Worm (Caenorhabditis elegans) whole organism, L3 larva: ENCODE results near the gene cyp-33C1.

Experiments
- R02D3.7 ChIP-seq: fragments of 150-350 bp; optimal IDR thresholded peaks from 2 replicates; lab custom pipeline; 2014; ENCODE audit warnings: missing biosample characterization, missing genetic modification characterization
- aly-2 ChIP-seq: fragments of 150-350 bp; optimal IDR thresholded peaks from 2 replicates; lab custom pipeline; 2014; ENCODE audit warnings: missing biosample characterization, missing genetic modification characterization
- ceh-16 ChIP-seq: sonication (generic microtip); optimal IDR thresholded peaks from 2 replicates; lab custom pipeline; 2017; ENCODE audit warnings: missing biosample characterization, missing genetic modification characterization
- ceh-28 ChIP-seq: fragments of 150-350 bp; optimal IDR thresholded peaks from 2 replicates; lab custom pipeline; 2014; ENCODE audit warnings: missing biosample characterization, missing genetic modification reagents, missing genetic modification characterization
- ceh-82 ChIP-seq: fragments of 150-350 bp; optimal IDR thresholded peaks from 2 replicates; lab custom pipeline; 2014; ENCODE audit warnings: missing biosample characterization, missing genetic modification characterization
- ceh-9 ChIP-seq: sonication (generic microtip); optimal IDR thresholded peaks from 2 replicates; lab custom pipeline; 2018; ENCODE audit warnings: missing biosample characterization, missing genetic modification characterization
- daf-12 ChIP-seq: fragments of 150-350 bp; optimal IDR thresholded peaks from 2 replicates; lab custom pipeline; 2014; ENCODE audit warnings: missing biosample characterization, missing genetic modification reagents, missing genetic modification characterization
- egl-27 ChIP-seq: sonication (generic microtip); optimal IDR thresholded peaks from 4 replicates; lab custom pipeline; 2017; ENCODE audit warnings: missing biosample characterization, missing genetic modification reagents, missing genetic modification characterization
- elt-1 ChIP-seq: fragments of 150-350 bp; optimal IDR thresholded peaks from 2 replicates; lab custom pipeline; 2014; ENCODE audit warnings: missing biosample characterization, missing genetic modification characterization
- elt-3 ChIP-seq, 3 experiments: fragments of 150-350 bp in 1 of 3; sonication (generic microtip) in 2 of 3; optimal IDR thresholded peaks; 2 replicates in 2 of 3; 4 replicates in 1 of 3; lab custom pipeline; 2014 to 2017; ENCODE audit warnings: missing biosample characterization in 3 of 3, missing genetic modification characterization in 3 of 3
- fkh-10 ChIP-seq: sonication (generic microtip); optimal IDR thresholded peaks from 2 replicates; lab custom pipeline; 2017; ENCODE audit warnings: missing biosample characterization, missing genetic modification reagents, missing genetic modification characterization
- fkh-2 ChIP-seq: fragments of 150-350 bp; optimal IDR thresholded peaks from 2 replicates; lab custom pipeline; 2014; ENCODE audit warnings: missing biosample characterization, missing genetic modification reagents, missing genetic modification characterization
- fos-1 ChIP-seq: fragments of 150-350 bp; optimal IDR thresholded peaks from 2 replicates; lab custom pipeline; 2014; ENCODE audit warnings: missing biosample characterization, missing genetic modification characterization
- hmg-11 ChIP-seq: sonication (generic microtip); optimal IDR thresholded peaks from 2 replicates; lab custom pipeline; 2016; ENCODE audit warnings: missing genetic modification characterization, missing compliant biosample characterization
- jun-1 ChIP-seq: fragments of 150-350 bp; optimal IDR thresholded peaks from 2 replicates; lab custom pipeline; 2014; ENCODE audit warnings: missing biosample characterization, missing genetic modification reagents, missing genetic modification characterization
- mdl-1 ChIP-seq: fragments of 150-350 bp; optimal IDR thresholded peaks from 2 replicates; lab custom pipeline; 2014; ENCODE audit warnings: missing biosample characterization, missing genetic modification characterization
- mml-1 ChIP-seq: fragments of 150-350 bp; sonication (generic microtip); optimal IDR thresholded peaks from 3 replicates; lab custom pipeline; 2014; ENCODE audit warnings: missing biosample characterization, missing genetic modification characterization
- nfya-1 ChIP-seq: sonication (generic microtip); optimal IDR thresholded peaks from 2 replicates; lab custom pipeline; 2017; ENCODE audit warnings: missing genetic modification characterization, mild to moderate bottlenecking, missing compliant biosample characterization, antibody characterized with exemption, moderate library complexity; ENCODE audit not compliant: insufficient read depth
- nhr-11 ChIP-seq: fragments of 150-350 bp; optimal IDR thresholded peaks from 2 replicates; lab custom pipeline; 2014; ENCODE audit warnings: missing biosample characterization, missing genetic modification characterization
- nhr-12 ChIP-seq: fragments of 150-350 bp; optimal IDR thresholded peaks from 2 replicates; lab custom pipeline; 2014; ENCODE audit warnings: missing biosample characterization, missing genetic modification characterization
- nhr-23 ChIP-seq: fragments of 150-350 bp; optimal IDR thresholded peaks from 2 replicates; lab custom pipeline; 2014; ENCODE audit warnings: missing biosample characterization, missing genetic modification reagents, missing genetic modification characterization
- nhr-237 ChIP-seq: fragments of 150-350 bp; optimal IDR thresholded peaks from 2 replicates; lab custom pipeline; 2014; ENCODE audit warnings: missing biosample characterization, missing genetic modification characterization
- nhr-25 ChIP-seq: sonication (generic microtip); optimal IDR thresholded peaks from 2 replicates; lab custom pipeline; 2017; ENCODE audit warnings: missing biosample characterization, missing genetic modification characterization
- nhr-28 ChIP-seq: fragments of 150-350 bp; optimal IDR thresholded peaks from 2 replicates; lab custom pipeline; 2014; ENCODE audit warnings: missing biosample characterization, missing genetic modification characterization
- nhr-43 ChIP-seq: sonication (generic microtip); optimal IDR thresholded peaks from 2 replicates; lab custom pipeline; 2016; ENCODE audit warnings: mild to moderate bottlenecking, missing genetic modification characterization, missing compliant biosample characterization; ENCODE audit not compliant: poor library complexity, severe bottlenecking
- nhr-76 ChIP-seq: fragments of 150-350 bp; sonication (generic microtip); optimal IDR thresholded peaks from 5 replicates; lab custom pipeline; 2014; ENCODE audit warnings: missing biosample characterization, missing genetic modification characterization
- nhr-77 ChIP-seq: fragments of 150-350 bp; optimal IDR thresholded peaks from 2 replicates; lab custom pipeline; 2014; ENCODE audit warnings: missing biosample characterization, missing genetic modification characterization
- pha-4 ChIP-seq: fragments of 150-350 bp; optimal IDR thresholded peaks from 2 replicates; lab custom pipeline; 2014; ENCODE audit warnings: missing biosample characterization, missing genetic modification reagents, missing genetic modification characterization
- pqm-1 ChIP-seq: fragments of 150-350 bp; optimal IDR thresholded peaks from 2 replicates; lab custom pipeline; 2017; ENCODE audit warnings: missing biosample characterization, missing genetic modification characterization, inconsistent platforms
- sea-2 ChIP-seq: fragments of 150-350 bp; sonication (generic microtip); optimal IDR thresholded peaks from 4 replicates; lab custom pipeline; 2014; ENCODE audit warnings: missing biosample characterization, missing genetic modification reagents, missing genetic modification characterization
- snpc-4 ChIP-seq: fragments of 150-350 bp; optimal IDR thresholded peaks from 2 replicates; lab custom pipeline; 2014; ENCODE audit warnings: missing biosample characterization, missing genetic modification characterization
- zag-1 ChIP-seq: fragments of 150-350 bp; optimal IDR thresholded peaks from 2 replicates; lab custom pipeline; 2014; ENCODE audit warnings: missing biosample characterization, missing genetic modification characterization
- ztf-11 ChIP-seq: fragments of 150-350 bp; optimal IDR thresholded peaks from 2 replicates; lab custom pipeline; 2014; ENCODE audit warnings: missing biosample characterization, missing genetic modification characterization

Gene cyp-33C1

ce11 chrV:2159331-2159730 is 20.0 kb upstream of the cyp-33C1 start, which contains the start of gene C45H4.14:
Gene C45H4.14, minus strand, starts transcription at chrV:2159431.
- TF ChIP-seq nhr-76 (tag; lab: Kevin White, UChicago) (no peak), nfya-1 (tag; lab: Kevin White, UChicago) (no peak), elt-3 (tag; optimal IDR thresholded peaks at IDR 0.05; lab: Kevin White, UChicago) (no peak), aly-2 (tag; lab: Kevin White, UChicago) (no peak), nhr-77 (tag; lab: Kevin White, UChicago) (no peak), nhr-11 (tag; lab: Kevin White, UChicago) (no peak), ztf-11 (tag; lab: Kevin White, UChicago) (no peak), nhr-23 (tag; lab: Kevin White, UChicago) (no peak), sea-2 (GFP tag; lab: Kevin White, UChicago) (no peak), pqm-1 (tag; lab: Kevin White, UChicago) (no peak), fos-1 (tag; lab: Kevin White, UChicago) (no peak), ceh-9 (tag; lab: Kevin White, UChicago) (no peak), R02D3.7 (tag; lab: Kevin White, UChicago) (no peak)

- no peak for TF ChIP-seq ceh-82 (tag; lab: Kevin White, UChicago)
- no peak for TF ChIP-seq aly-2 (tag; lab: Kevin White, UChicago)
- no peak for TF ChIP-seq elt-1
- TF ChIP-seq mdl-1 (tag; lab: Kevin White, UChicago) = no peak
- TF ChIP-seq nhr-43 (tag; lab: Kevin White, UChicago) = no peak
- no peak for TF ChIP-seq fos-1 (tag; lab: Kevin White, UChicago)
- no peak for TF ChIP-seq ztf-11 (tag; lab: Kevin White, UChicago)
- TF ChIP-seq mml-1 (tag; lab: Kevin White, UChicago) = no peak
- TF ChIP-seq ceh-16 (tag; lab: Kevin White, UChicago) = no peak
- no peak for TF ChIP-seq hmg-11 (tag; lab: Kevin White, UChicago)
- TF ChIP-seq fkh-10 = no peak
- no peak for TF ChIP-seq nhr-23 (tag; lab: Kevin White, UChicago)
- TF ChIP-seq daf-12 (tag; lab: Kevin White, UChicago) = no peak
- no peak for TF ChIP-seq ceh-28
- TF ChIP-seq nhr-12 (tag; lab: Kevin White, UChicago) = no peak
- no peak for TF ChIP-seq R02D3.7 (tag; lab: Kevin White, UChicago)
- no peak for TF ChIP-seq egl-27
Measured at ce11 chrV:2163735-2164134, 15.6 kb upstream of the cyp-33C1 start, which contains the start of gene str-255. Gene str-255, minus strand, starts transcription at chrV:2163835.

- TF ChIP-seq ceh-82 (tag; lab: Kevin White, UChicago) (no peak), nhr-28 (tag; lab: Kevin White, UChicago) (no peak), nhr-43 (tag; lab: Kevin White, UChicago) (no peak), hmg-11 (tag; lab: Kevin White, UChicago) (no peak), aly-2 (tag; lab: Kevin White, UChicago) (no peak), snpc-4 (no peak), fkh-2 (tag; lab: Kevin White, UChicago) (no peak), jun-1 (tag; lab: Kevin White, UChicago) (no peak), nhr-237 (tag; lab: Kevin White, UChicago) (no peak), nhr-25 (tag; lab: Kevin White, UChicago) (no peak)
- TF ChIP-seq, all 47 proteins: peak for 0
Measured at ce11 chrV:2166679-2167078, 12.6 kb upstream of the cyp-33C1 start, which contains the start of gene srbc-19. Gene srbc-19, minus strand, starts transcription at chrV:2166779.

ce11 chrV:2174465-2174864 is 4.8 kb upstream of the cyp-33C1 start:
- TF ChIP-seq zag-1 (tag; lab: Kevin White, UChicago) (no peak), nhr-28 (tag; lab: Kevin White, UChicago) (no peak), nhr-43 (tag; lab: Kevin White, UChicago) (no peak), egl-27 (no peak), nhr-237 (tag; lab: Kevin White, UChicago) (no peak), pqm-1 (tag; lab: Kevin White, UChicago) (no peak), R02D3.7 (tag; lab: Kevin White, UChicago) (no peak), aly-2 (tag; lab: Kevin White, UChicago) (no peak), ceh-82 (tag; lab: Kevin White, UChicago) (no peak), ceh-16 (tag; lab: Kevin White, UChicago) (no peak), daf-12 (tag; lab: Kevin White, UChicago) (no peak), mdl-1 (tag; lab: Kevin White, UChicago) (no peak), nfya-1 (tag; lab: Kevin White, UChicago) (no peak), snpc-4 (no peak), pha-4 (tag; lab: Kevin White, UChicago) (no peak), ceh-9 (tag; lab: Kevin White, UChicago) (no peak), sea-2 (GFP tag; lab: Kevin White, UChicago) (no peak), ztf-11 (tag; lab: Kevin White, UChicago) (no peak), fos-1 (tag; lab: Kevin White, UChicago) (no peak), fkh-2 (tag; lab: Kevin White, UChicago) (no peak)
